Fruit fly (Drosophila melanogaster) whole organism, embryonic: Measurements from ENCODE around the gene CG13991.
A peak's percentile ranks its signal among the peaks of the same experiment; 100 is the strongest.

Experiments
- Aef1 ChIP-seq: fragments of 200-800 bp; sonication (Bioruptor generic); IDR thresholded peaks from 3 replicates; pipeline ENCODE4 v1.3.6; 2022; ENCODE audit warnings: missing biosample characterization, missing genetic modification characterization
- BtbVII ChIP-seq: fragments of 200-800 bp; sonication (Bioruptor generic); optimal IDR thresholded peaks from 3 replicates; lab custom pipeline; 2017; ENCODE audit warnings: missing biosample characterization, mild to moderate bottlenecking, missing genetic modification characterization
- CG10147 ChIP-seq: fragments of 200-800 bp; sonication (Bioruptor generic); optimal IDR thresholded peaks from 2 replicates; lab custom pipeline; 2019; ENCODE audit warnings: missing biosample characterization, mild to moderate bottlenecking, missing genetic modification characterization, moderate library complexity
- CG1024 ChIP-seq: fragments of 200-800 bp; sonication (Bioruptor generic); IDR thresholded peaks from 2 replicates; pipeline ENCODE4 v1.3.6; 2022; ENCODE audit warnings: missing biosample characterization, missing genetic modification characterization
- CG10267 ChIP-seq: fragments of 200-800 bp; sonication (Bioruptor generic); optimal IDR thresholded peaks from 2 replicates; lab custom pipeline; 2018; ENCODE audit warnings: missing biosample characterization, mild to moderate bottlenecking, missing genetic modification characterization, moderate library complexity
- CG11093 ChIP-seq: fragments of 200-800 bp; sonication (Bioruptor generic); IDR thresholded peaks from 3 replicates; pipeline ENCODE4 v1.3.6; 2022; ENCODE audit warnings: missing biosample characterization, missing genetic modification characterization
- CG11456 ChIP-seq: fragments of 200-800 bp; sonication (Bioruptor generic); IDR thresholded peaks from 3 replicates; pipeline ENCODE4 v1.3.6; 2022; ENCODE audit warnings: missing biosample characterization, missing genetic modification characterization
- CG13894 ChIP-seq: fragments of 200-800 bp; sonication (Bioruptor generic); optimal IDR thresholded peaks from 3 replicates; lab custom pipeline; 2018; ENCODE audit warnings: missing biosample characterization, mild to moderate bottlenecking, missing genetic modification characterization, moderate library complexity
- CG14014 ChIP-seq: fragments of 200-800 bp; sonication (Bioruptor generic); IDR thresholded peaks from 2 replicates; pipeline ENCODE4 v1.3.6; 2022; ENCODE audit warnings: missing biosample characterization, missing genetic modification characterization
- CG17359 ChIP-seq: fragments of 200-800 bp; sonication (Bioruptor generic); optimal IDR thresholded peaks from 3 replicates; lab custom pipeline; 2018; ENCODE audit warnings: missing biosample characterization, mild to moderate bottlenecking, missing genetic modification characterization, moderate library complexity
- CG17568 ChIP-seq: fragments of 200-800 bp; sonication (Bioruptor generic); optimal IDR thresholded peaks from 2 replicates; lab custom pipeline; 2018; ENCODE audit warnings: missing biosample characterization, mild to moderate bottlenecking, missing genetic modification characterization, moderate library complexity
- CG32767 ChIP-seq: fragments of 200-800 bp; sonication (Bioruptor generic); IDR thresholded peaks from 2 replicates; pipeline ENCODE4 v1.3.6; 2022; ENCODE audit warnings: missing biosample characterization, missing genetic modification characterization
- CG32772 ChIP-seq: fragments of 200-800 bp; sonication (Bioruptor generic); IDR thresholded peaks from 2 replicates; pipeline ENCODE4 v1.3.6; 2022; ENCODE audit warnings: missing biosample characterization, missing genetic modification characterization
- CG4404 ChIP-seq: fragments of 200-800 bp; sonication (Bioruptor generic); IDR thresholded peaks from 2 replicates; pipeline ENCODE4 v1.3.6; 2022; ENCODE audit warnings: missing biosample characterization, missing genetic modification characterization
- CG6854 ChIP-seq: fragments of 200-800 bp; sonication (Bioruptor generic); optimal IDR thresholded peaks from 3 replicates; lab custom pipeline; 2017; ENCODE audit warnings: missing biosample characterization, mild to moderate bottlenecking, missing genetic modification characterization
- CG7745 ChIP-seq: fragments of 200-800 bp; sonication (Bioruptor generic); optimal IDR thresholded peaks from 2 replicates; lab custom pipeline; 2018; ENCODE audit warnings: missing biosample characterization, mild to moderate bottlenecking, missing genetic modification characterization, moderate library complexity
- CG8359 ChIP-seq: fragments of 200-800 bp; sonication (Bioruptor generic); optimal IDR thresholded peaks from 2 replicates; lab custom pipeline; 2017; ENCODE audit warnings: missing biosample characterization, mild to moderate bottlenecking, missing genetic modification characterization, borderline replicate concordance
- CG8388 ChIP-seq: fragments of 200-800 bp; sonication (Bioruptor generic); optimal IDR thresholded peaks from 2 replicates; lab custom pipeline; 2019; ENCODE audit warnings: missing biosample characterization, mild to moderate bottlenecking, missing genetic modification characterization, moderate library complexity
- CG8478 ChIP-seq: fragments of >200 bp; optimal IDR thresholded peaks from 2 replicates; lab custom pipeline; 2018
- Dip2 ChIP-seq: fragments of 200-800 bp; sonication (Bioruptor generic); IDR thresholded peaks from 2 replicates; pipeline ENCODE4 v1.3.6; 2022; ENCODE audit warnings: missing biosample characterization, missing genetic modification characterization
- Fer2 ChIP-seq: fragments of 200-800 bp; sonication (Bioruptor generic); optimal IDR thresholded peaks from 2 replicates; lab custom pipeline; 2018; ENCODE audit warnings: missing biosample characterization, mild to moderate bottlenecking, missing genetic modification characterization, moderate library complexity
- Kr ChIP-seq: fragments of 200-800 bp; sonication (Bioruptor generic); optimal IDR thresholded peaks from 2 replicates; lab custom pipeline; 2017; ENCODE audit warnings: missing biosample characterization, mild to moderate bottlenecking, missing genetic modification characterization
- Mad ChIP-seq: fragments of 200-800 bp; sonication (Bioruptor generic); optimal IDR thresholded peaks from 2 replicates; lab custom pipeline; 2016; ENCODE audit warnings: missing biosample characterization, missing genetic modification characterization
- Med ChIP-seq: fragments of 200-800 bp; sonication (Bioruptor generic); peaks from one replicate; lab custom pipeline; 2016; ENCODE audit warnings: missing biosample characterization, missing genetic modification characterization, mild to moderate bottlenecking, inconsistent platforms, moderate library complexity
- Mrtf ChIP-seq: fragments of 200-800 bp; sonication (Bioruptor generic); IDR thresholded peaks from 3 replicates; pipeline ENCODE4 v1.3.6; 2022; ENCODE audit warnings: missing biosample characterization, missing genetic modification characterization
- Oaz ChIP-seq: fragments of 200-800 bp; sonication (Bioruptor generic); IDR thresholded peaks from 2 replicates; pipeline ENCODE4 v1.3.6; 2022; ENCODE audit warnings: missing biosample characterization, missing genetic modification characterization
- Poxn ChIP-seq: fragments of 200-800 bp; sonication (Bioruptor generic); IDR thresholded peaks from 2 replicates; pipeline ENCODE4 v1.3.6; 2022; ENCODE audit warnings: missing biosample characterization, missing genetic modification characterization
- Sin3A ChIP-seq: fragments of >200 bp; optimal IDR thresholded peaks from 2 replicates; lab custom pipeline; 2018
- Xrp1 ChIP-seq: fragments of 200-800 bp; sonication (Bioruptor generic); IDR thresholded peaks from 2 replicates; pipeline ENCODE4 v1.3.6; 2022; ENCODE audit warnings: missing biosample characterization, missing genetic modification characterization
- az2 ChIP-seq: fragments of 200-800 bp; sonication (Bioruptor generic); optimal IDR thresholded peaks from 3 replicates; lab custom pipeline; 2016; ENCODE audit warnings: missing biosample characterization, missing genetic modification characterization
- chm ChIP-seq: fragments of 200-800 bp; sonication (Bioruptor generic); IDR thresholded peaks from 2 replicates; pipeline ENCODE4 v1.3.6; 2022; ENCODE audit warnings: missing biosample characterization, missing genetic modification characterization
- crol ChIP-seq: fragments of 200-800 bp; sonication (Bioruptor generic); IDR thresholded peaks from 2 replicates; pipeline ENCODE4 v1.3.6; 2022; ENCODE audit warnings: missing biosample characterization, missing genetic modification characterization
- cwo ChIP-seq: fragments of 200-800 bp; sonication (Bioruptor generic); optimal IDR thresholded peaks from 3 replicates; lab custom pipeline; 2017; ENCODE audit warnings: missing biosample characterization, missing genetic modification characterization, mild to moderate bottlenecking, moderate library complexity, missing genetic modification reagents
- fd3F ChIP-seq: fragments of 200-800 bp; sonication (Bioruptor generic); optimal IDR thresholded peaks from 2 replicates; lab custom pipeline; 2018; ENCODE audit warnings: missing biosample characterization, mild to moderate bottlenecking, missing genetic modification characterization, moderate library complexity
- ftz-f1 ChIP-seq: fragments of 200-800 bp; sonication (Bioruptor generic); optimal IDR thresholded peaks from 2 replicates; lab custom pipeline; 2016; ENCODE audit warnings: missing biosample characterization, missing genetic modification characterization
- fu2 ChIP-seq: fragments of 200-800 bp; sonication (Bioruptor generic); optimal IDR thresholded peaks from 2 replicates; lab custom pipeline; 2016; ENCODE audit warnings: missing biosample characterization, missing genetic modification characterization
- hth ChIP-seq: fragments of >200 bp; optimal IDR thresholded peaks from 2 replicates; lab custom pipeline; 2017; ENCODE audit warnings: inconsistent platforms
- insv ChIP-seq, 2 experiments: fragments of 200-800 bp; sonication (Bioruptor generic); optimal IDR thresholded peaks; 3 replicates each; lab custom pipeline; 2016 to 2018; ENCODE audit warnings: missing biosample characterization in 2 of 2, missing genetic modification characterization in 2 of 2
- jumu ChIP-seq: fragments of 200-800 bp; sonication (Bioruptor generic); optimal IDR thresholded peaks from 3 replicates; lab custom pipeline; 2016; ENCODE audit warnings: missing biosample characterization, missing genetic modification characterization
- mirr ChIP-seq: fragments of 200-800 bp; sonication (Bioruptor generic); optimal IDR thresholded peaks from 3 replicates; lab custom pipeline; 2018; ENCODE audit warnings: missing biosample characterization, mild to moderate bottlenecking, missing genetic modification characterization
- nau ChIP-seq: fragments of 200-800 bp; sonication (Bioruptor generic); optimal IDR thresholded peaks from 3 replicates; lab custom pipeline; 2017; ENCODE audit warnings: missing biosample characterization, mild to moderate bottlenecking, missing genetic modification characterization, missing genetic modification reagents
- nom ChIP-seq: fragments of 200-800 bp; sonication (Bioruptor generic); optimal IDR thresholded peaks from 2 replicates; lab custom pipeline; 2017; ENCODE audit warnings: missing biosample characterization, missing genetic modification characterization, mild to moderate bottlenecking, moderate library complexity, missing genetic modification reagents
- pfk ChIP-seq: fragments of 200-800 bp; sonication (Bioruptor generic); optimal IDR thresholded peaks from 2 replicates; lab custom pipeline; 2018; ENCODE audit warnings: missing biosample characterization, mild to moderate bottlenecking, missing genetic modification characterization, moderate library complexity
- psq ChIP-seq: fragments of 200-800 bp; sonication (Bioruptor generic); optimal IDR thresholded peaks from 2 replicates; lab custom pipeline; 2017; ENCODE audit warnings: missing biosample characterization, missing genetic modification characterization
- pum ChIP-seq: fragments of 200-800 bp; sonication (Bioruptor generic); optimal IDR thresholded peaks from 2 replicates; lab custom pipeline; 2016; ENCODE audit warnings: missing biosample characterization, missing genetic modification characterization
- rib ChIP-seq: fragments of 200-800 bp; sonication (Bioruptor generic); IDR thresholded peaks from 2 replicates; pipeline ENCODE4 v1.3.6; 2022; ENCODE audit warnings: missing biosample characterization, missing genetic modification characterization
- ssp ChIP-seq: fragments of 200-800 bp; sonication (Bioruptor generic); IDR thresholded peaks from 2 replicates; pipeline ENCODE4 v1.3.6; 2022; ENCODE audit warnings: missing biosample characterization, missing genetic modification characterization
- sug ChIP-seq: fragments of 200-800 bp; optimal IDR thresholded peaks from 2 replicates; lab custom pipeline; 2019; ENCODE audit warnings: missing biosample characterization, mild to moderate bottlenecking, missing genetic modification characterization, moderate library complexity
- trh ChIP-seq: fragments of 200-800 bp; sonication (Bioruptor generic); optimal IDR thresholded peaks from 2 replicates; lab custom pipeline; 2016; ENCODE audit warnings: missing biosample characterization, missing genetic modification characterization
- usp ChIP-seq: fragments of >200 bp; optimal IDR thresholded peaks from 2 replicates; lab custom pipeline; 2017; ENCODE audit warnings: missing biosample characterization, missing genetic modification characterization
- z ChIP-seq: fragments of 200-800 bp; sonication (Bioruptor generic); IDR thresholded peaks from 3 replicates; pipeline ENCODE4 v1.3.6; 2022; ENCODE audit warnings: missing biosample characterization, missing genetic modification characterization

Gene CG13991

DNA sequence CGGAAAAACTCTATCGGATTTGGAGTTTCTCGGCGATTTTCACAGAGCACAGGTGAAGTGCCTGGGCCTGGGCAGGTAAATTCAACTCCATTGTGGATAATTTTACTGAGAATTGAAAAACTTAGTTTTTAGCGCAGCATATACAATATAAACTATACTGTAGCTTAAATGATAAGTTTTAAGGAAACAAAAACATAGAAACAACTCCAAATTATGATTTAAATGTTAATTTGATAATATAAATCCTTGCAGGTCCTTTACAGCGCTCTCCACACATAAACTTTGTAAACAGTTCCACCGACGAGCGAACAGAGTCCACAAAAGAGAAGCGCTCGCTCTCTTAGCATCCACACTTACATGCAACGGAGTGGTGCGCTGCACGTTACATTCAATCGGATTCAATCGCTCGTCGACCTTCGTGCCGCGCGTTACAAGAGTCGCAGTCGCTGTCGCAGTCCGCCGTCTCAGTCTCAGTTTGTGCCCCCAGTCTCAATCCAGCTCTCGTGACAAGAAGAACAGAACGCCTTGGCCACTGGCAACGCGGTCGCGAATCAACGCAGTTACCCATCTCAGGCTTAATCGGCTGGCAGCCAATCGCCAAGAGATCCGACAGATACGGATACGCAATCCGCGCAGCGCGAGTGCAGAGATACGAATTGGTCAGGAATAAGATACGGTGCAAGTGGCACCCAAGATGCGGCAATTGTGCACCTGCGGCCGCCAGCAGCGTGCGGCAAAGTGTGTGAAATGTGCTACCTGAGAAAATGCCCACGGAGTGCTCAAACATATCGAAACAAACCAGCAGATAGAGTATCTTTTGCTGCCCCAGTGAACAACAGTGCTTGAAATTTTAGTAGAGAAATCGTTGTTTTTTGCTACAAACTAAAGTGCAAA is 39.8 kb downstream of the CG13991 start, which contains the start of gene smal (continued):
- TF ChIP-seq fu2 (GFP tag; lab: Kevin White, UChicago) (no peak), CG17359 (tag; lab: Kevin White, UChicago) (peak; percentile 22), BtbVII (GFP tag; lab: Kevin White, UChicago) (no peak), CG6854 (GFP tag; lab: Kevin White, UChicago) (peak; percentile 6), CG8359 (GFP tag; lab: Kevin White, UChicago) (peak; percentile 32), CG10267 (tag; lab: Kevin White, UChicago) (peak; percentile 11), pfk (GFP tag; lab: Kevin White, UChicago) (no peak), chm (peak; percentile 93), CG1024 (GFP tag; lab: Robert Waterston, UW) (no peak), fd3F (no peak), pum (GFP tag; lab: Kevin White, UChicago) (no peak), CG7745 (tag; lab: Kevin White, UChicago) (no peak), CG11456 (GFP tag; lab: Robert Waterston, UW) (0 out of 3 replicates have a peak, but pooled peaks have one; percentile 17), jumu (GFP tag; lab: Kevin White, UChicago) (no peak), rib (no peak), Poxn (GFP tag; lab: Robert Waterston, UW) (no peak), CG10147 (GFP tag; lab: Kevin White, UChicago) (no peak), CG4404 (GFP tag; lab: Robert Waterston, UW) (no peak), CG8478 (lab: Kevin White, UChicago) (no peak), Xrp1 (GFP tag; lab: Robert Waterston, UW) (no peak), ssp (GFP tag; lab: Robert Waterston, UW) (no peak), CG14014 (GFP tag; lab: Robert Waterston, UW) (no peak), Mad (no peak), usp (GFP tag; lab: Kevin White, UChicago) (no peak), psq (GFP tag; lab: Kevin White, UChicago) (no peak), Sin3A (lab: Kevin White, UChicago) (no peak), Mrtf (0 out of 3 replicates have a peak, but pooled peaks have one; percentile 15), CG32772 (no peak), CG17568 (no peak), Kr (no peak), trh (GFP tag; lab: Kevin White, UChicago) (no peak), CG13894 (tag; lab: Kevin White, UChicago) (no peak), CG32767 (GFP tag; lab: Robert Waterston, UW) (no peak), cwo (no peak), z (GFP tag; lab: Robert Waterston, UW) (no peak), nom (GFP tag; lab: Kevin White, UChicago) (peak; percentile 19), insv (GFP tag; optimal IDR thresholded peaks at IDR 0.05; lab: Kevin White, UChicago) (peak in 1 of 2 experiments; percentile 35), hth (no peak), CG11093 (GFP tag; lab: Robert Waterston, UW) (no peak), az2 (GFP tag; lab: Kevin White, UChicago) (no peak), crol (GFP tag; lab: Robert Waterston, UW) (peak; percentile 37; the same call in 1 of the 2 replicates), Fer2 (no peak), Med (GFP tag; lab: Kevin White, UChicago) (peak; percentile 89), Aef1 (GFP tag; lab: Robert Waterston, UW) (no peak), nau (GFP tag; lab: Kevin White, UChicago) (peak; percentile 35), CG8388 (GFP tag; lab: Kevin White, UChicago) (peak; percentile 23), mirr (GFP tag; lab: Kevin White, UChicago) (no peak), Dip2 (GFP tag; lab: Robert Waterston, UW) (no peak), ftz-f1 (GFP tag; lab: Kevin White, UChicago) (peak; percentile 36), Oaz (no peak), sug (no peak)
